Fruit fly (Drosophila melanogaster): ENCODE data around the gene CG9044.

- TF ChIP-seq pan (optimal IDR thresholded peaks at IDR 0.05) (no peak), psq (optimal IDR thresholded peaks at IDR 0.05) (no peak), EcR (GFP tag; optimal IDR thresholded peaks at IDR 0.05) (no peak)
Observed at dm6 chr2L:5925637-5926036, 23.6 kb upstream of the CG9044 start, which contains the start of gene dsf.
